Worm (Caenorhabditis elegans) whole organism, midembryonic: ENCODE results near the gene B0244.6.

Source experiments
- med-1 ChIP-seq: sonication (generic microtip); optimal IDR thresholded peaks from 2 replicates; lab custom pipeline; 2017; ENCODE audit warnings: missing genetic modification characterization, mild to moderate bottlenecking, missing compliant biosample characterization, antibody characterized with exemption, missing genetic modification reagents; ENCODE audit not compliant: insufficient read depth
- ztf-23 ChIP-seq: fragments of 200-800 bp; sonication (Bioruptor generic); IDR thresholded peaks from 2 replicates; pipeline ENCODE4 v1.3.6; 2022; ENCODE audit warnings: missing genetic modification reagents, missing genetic modification characterization, missing compliant biosample characterization

- TF ChIP-seq med-1 (GFP tag; lab: Kevin White, UChicago): no peak
- no peak for TF ChIP-seq ztf-23
Measured at ce11 chrIII:5761886-5762285, 24.1 kb downstream of the B0244.6 start.
